Worm (Caenorhabditis elegans) whole organism, L4/young adult: ENCODE data around the gene try-5.
"Not testable (repeated sequence)": the region's sequence is repeated elsewhere in the genome, so short reads cannot be mapped to it uniquely, and the experiment has no call there.

Experiments used
- W03F9.2 ChIP-seq: fragments of 150-350 bp; optimal IDR thresholded peaks from 2 replicates; lab custom pipeline; 2014; ENCODE audit warnings: missing biosample characterization, missing genetic modification characterization
- dao-5 ChIP-seq: sonication (generic microtip); optimal IDR thresholded peaks from 2 replicates; lab custom pipeline; 2016; ENCODE audit warnings: missing genotype, missing genetic modification characterization, moderate library complexity, missing compliant biosample characterization
- him-1 ChIP-seq: sonication (generic microtip); optimal IDR thresholded peaks from 2 replicates; lab custom pipeline; 2016; ENCODE audit warnings: missing genotype, missing genetic modification reagents, missing genetic modification characterization, missing compliant biosample characterization

Gene try-5

DNA sequence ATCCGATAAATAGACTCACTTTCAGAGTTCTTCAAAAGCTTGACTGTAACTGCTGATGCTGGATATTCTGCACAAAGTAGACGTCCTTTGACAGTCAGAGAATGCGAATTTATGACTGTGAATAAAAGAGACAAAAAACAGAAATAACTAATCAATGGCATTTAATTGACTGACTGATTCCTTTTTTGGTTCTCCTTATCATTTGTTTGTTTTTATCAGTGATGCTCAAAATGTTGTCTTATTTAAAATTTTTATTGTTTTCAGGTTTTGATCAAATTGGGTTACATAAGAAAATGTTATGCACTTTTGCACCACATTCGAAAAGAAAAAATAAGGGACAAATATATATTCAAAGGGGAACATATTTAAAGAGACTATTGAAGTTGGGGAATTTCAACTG, 9.5 kb downstream of the try-5 start, which contains the start of gene ttr-49:
Gene ttr-49, minus strand, starts transcription at position 171 of the 400 bp plus-strand sequence.
- TF ChIP-seq dao-5 (tag; lab: Kevin White, UChicago) (no peak), him-1 (tag; lab: Kevin White, UChicago) (no peak), W03F9.2 (no peak)

DNA sequence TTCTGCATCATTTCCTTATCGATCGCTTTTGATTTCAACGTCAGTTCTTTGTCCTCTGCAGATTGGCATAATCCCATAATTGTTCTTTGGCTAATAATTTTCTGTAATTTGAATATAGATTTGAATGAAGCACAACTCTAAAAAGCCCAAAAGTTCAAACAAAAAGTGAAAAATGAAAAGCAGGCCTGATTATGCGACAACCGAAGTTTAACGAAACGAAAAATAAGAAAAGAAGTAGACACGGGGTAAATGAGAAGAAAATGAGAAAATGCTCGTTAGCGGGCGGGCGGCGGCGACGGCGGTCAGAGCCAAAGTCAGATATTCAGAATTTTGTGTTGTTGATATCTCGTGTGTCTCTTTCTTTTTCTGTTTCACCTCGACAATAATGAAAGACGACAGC, 12.8 kb downstream of the try-5 start, which contains the start of gene gpa-3:
Gene gpa-3, minus strand, starts transcription at position 101 of the 400 bp plus-strand sequence.
- no peak for TF ChIP-seq dao-5 (tag; lab: Kevin White, UChicago)

DNA sequence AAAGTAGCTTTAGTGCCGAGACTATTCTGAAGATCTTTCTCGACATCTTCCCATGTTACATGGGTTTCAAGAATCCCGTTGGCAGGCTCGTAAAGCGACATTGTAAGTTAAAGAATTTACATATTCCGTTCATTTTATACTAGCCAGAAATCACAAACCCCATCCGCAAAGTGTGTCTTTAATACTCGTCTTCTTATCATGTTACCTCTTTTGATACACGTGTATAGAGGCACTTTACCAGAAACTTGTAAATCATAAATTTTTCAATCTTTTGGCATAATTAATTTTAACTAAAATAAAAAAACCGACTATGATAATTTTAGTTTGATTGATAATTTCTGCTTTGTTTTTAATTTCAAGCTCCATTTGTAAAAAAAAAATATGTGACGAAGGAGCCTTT, 24.1 kb downstream of the try-5 start, which contains the start of gene E02C12.6:
Gene E02C12.6, minus strand, starts transcription at position 101 of the 400 bp plus-strand sequence.
- TF ChIP-seq W03F9.2 (no peak), dao-5 (tag; lab: Kevin White, UChicago) (no peak), him-1 (tag; lab: Kevin White, UChicago) (no peak)

- no peak for TF ChIP-seq him-1 (tag; lab: Kevin White, UChicago)
- TF ChIP-seq W03F9.2 = no peak
Observed at ce11 chrV:9373473-9373872, 26.6 kb downstream of the try-5 start, which contains the start of gene E02C12.8. Gene E02C12.8 (minus strand): TSS chrV:9373613.

DNA sequence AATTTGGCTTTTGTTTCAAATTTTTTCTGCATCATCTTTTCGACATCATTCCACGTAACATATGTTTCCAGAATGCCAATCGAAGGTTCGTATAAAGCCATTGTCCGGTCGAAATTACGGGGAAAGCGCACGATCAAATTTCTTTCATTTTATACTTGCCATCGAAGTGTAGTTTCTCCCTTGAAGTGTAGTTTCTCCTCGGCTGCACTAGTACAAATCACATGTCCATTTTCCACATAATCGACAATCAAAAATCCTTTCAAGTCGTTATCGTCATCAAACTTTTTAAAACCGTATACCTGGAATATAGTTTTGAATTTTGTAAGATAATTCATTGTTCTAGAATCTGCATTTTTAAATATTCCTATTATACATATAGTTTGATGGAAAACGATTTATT, 28.5 kb downstream of the try-5 start, which contains the start of gene E02C12.9:
Gene E02C12.9, minus strand, starts transcription at position 101 of the 400 bp plus-strand sequence.
- no peak for TF ChIP-seq dao-5 (tag; lab: Kevin White, UChicago)
- no peak for TF ChIP-seq him-1 (tag; lab: Kevin White, UChicago)
- no peak for TF ChIP-seq W03F9.2

DNA sequence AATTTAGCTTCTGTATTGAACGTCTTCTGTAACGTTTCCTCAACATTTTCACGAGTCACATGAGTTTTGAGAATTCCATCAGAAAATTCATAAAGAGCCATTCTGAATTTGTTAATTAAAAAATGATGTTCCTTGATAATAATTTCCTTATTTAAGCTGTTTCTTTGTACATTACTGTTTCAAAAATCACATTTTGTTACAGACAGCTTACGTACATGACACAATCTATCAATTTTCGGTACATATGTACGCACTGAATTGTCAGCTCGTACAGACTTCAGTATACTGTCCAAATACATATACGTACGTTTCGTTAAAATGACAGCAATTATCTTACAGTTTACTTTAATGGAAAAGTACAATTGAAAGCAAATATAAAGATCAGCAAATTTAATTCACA, 29.6 kb downstream of the try-5 start, which contains the start of gene E02C12.19:
Gene E02C12.19, minus strand, starts transcription at position 101 of the 400 bp plus-strand sequence.
- TF ChIP-seq W03F9.2 (no peak), dao-5 (tag; lab: Kevin White, UChicago) (no peak), him-1 (tag; lab: Kevin White, UChicago) (no peak)

- TF ChIP-seq W03F9.2 = no peak
- no peak for TF ChIP-seq him-1 (tag; lab: Kevin White, UChicago)
- TF ChIP-seq dao-5 (tag; lab: Kevin White, UChicago) = no peak
Observed at ce11 chrV:9378335-9378734, 31.5 kb downstream of the try-5 start, which contains the start of gene E02C12.10. Gene E02C12.10 (minus strand): TSS chrV:9378409.

DNA sequence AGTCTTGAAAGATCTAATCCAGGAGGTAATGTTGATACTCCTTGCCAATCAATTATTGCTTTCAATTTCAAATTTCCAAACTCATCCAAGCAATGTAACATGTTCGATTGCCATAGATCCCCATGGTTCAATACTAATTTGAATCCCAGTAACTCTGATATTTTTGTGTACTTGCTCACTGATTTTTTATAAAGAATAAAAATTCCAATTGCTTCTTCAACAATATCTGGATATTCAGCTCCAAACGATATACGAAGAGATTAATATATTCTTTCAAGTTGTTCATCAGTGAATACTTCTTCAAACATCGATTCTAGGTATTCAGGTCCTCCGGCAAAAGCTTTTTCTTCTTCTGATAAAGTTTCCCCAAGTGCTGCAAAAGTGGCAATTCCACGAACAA, 33.0 kb downstream of the try-5 start, which contains the start of gene E02C12.11:
Gene E02C12.11, minus strand, starts transcription at position 101 of the 400 bp plus-strand sequence.
- not testable (repeated sequence) for TF ChIP-seq W03F9.2; dao-5 (tag; lab: Kevin White, UChicago); him-1 (tag; lab: Kevin White, UChicago)

ce11 chrV:9381846-9382363, 35.1 kb downstream of the try-5 start, which contains the start of gene E02C12.12:
Gene E02C12.12 (minus strand): TSS chrV:9382313.
- TF ChIP-seq him-1 (tag; lab: Kevin White, UChicago) = no peak
- TF ChIP-seq dao-5 (tag; lab: Kevin White, UChicago) = no peak
- no peak for TF ChIP-seq W03F9.2

DNA sequence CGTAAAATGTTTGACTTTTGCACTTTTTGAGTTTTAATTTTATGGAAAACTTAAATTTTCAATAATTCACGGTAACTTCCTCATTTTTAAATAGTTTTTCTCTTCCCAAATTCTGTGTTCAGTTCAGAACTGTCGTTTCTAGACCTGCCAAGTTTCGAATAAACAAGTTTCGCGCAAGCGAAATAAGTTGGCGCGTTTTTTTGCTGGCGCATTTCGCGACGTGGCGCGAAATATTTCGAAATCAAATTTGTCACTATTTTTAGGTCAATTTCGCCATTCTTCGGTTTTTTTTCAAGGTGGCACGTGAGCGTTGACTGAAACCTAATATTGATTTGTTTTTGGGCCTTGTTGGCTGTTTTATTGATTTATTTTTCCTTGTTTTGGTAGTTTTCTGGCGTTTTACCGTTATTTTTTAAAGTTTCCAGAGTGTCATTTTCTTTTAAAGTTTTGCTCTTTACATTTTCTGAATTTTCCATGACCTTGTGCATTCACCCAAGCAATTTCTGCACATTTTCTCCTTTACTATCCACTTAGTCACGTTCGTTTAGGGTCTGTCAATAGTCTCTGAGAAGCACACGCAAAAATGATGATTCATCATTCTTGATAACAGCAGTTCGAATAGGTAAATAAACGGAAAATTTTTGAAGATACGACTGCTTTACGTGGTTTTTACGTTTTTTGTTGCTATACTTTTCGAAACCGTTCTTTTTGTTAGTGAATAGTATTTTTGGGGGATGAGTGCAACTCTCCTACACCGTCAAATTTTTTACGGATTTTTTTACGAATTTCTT, 35.9 kb downstream of the try-5 start:
- TF ChIP-seq him-1 (tag; lab: Kevin White, UChicago) (no peak), W03F9.2 (peak; percentile 54), dao-5 (tag; lab: Kevin White, UChicago) (no peak)

- no peak for TF ChIP-seq W03F9.2
- no peak for TF ChIP-seq dao-5 (tag; lab: Kevin White, UChicago)
- TF ChIP-seq him-1 (tag; lab: Kevin White, UChicago) = no peak
Observed at ce11 chrV:9384359-9384758, 37.5 kb downstream of the try-5 start.

DNA sequence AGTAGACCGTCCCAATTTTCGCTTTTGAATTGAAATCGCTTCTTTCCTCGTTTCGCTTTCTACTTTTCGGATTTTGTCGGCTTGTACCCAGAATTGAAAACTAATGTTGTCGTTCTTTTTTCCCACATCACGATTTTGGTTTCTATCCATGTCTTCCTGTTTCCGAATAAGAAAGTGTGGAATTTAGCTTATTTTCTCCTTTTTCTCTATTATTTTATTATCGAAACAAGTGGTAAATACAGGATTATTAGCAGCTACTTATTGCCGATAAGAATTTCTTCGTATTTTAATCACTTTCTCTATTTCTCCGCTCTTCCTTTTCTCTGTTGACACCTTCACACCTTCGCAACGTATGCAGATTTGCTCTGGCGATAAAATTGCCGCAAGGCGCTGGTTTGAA, 38.1 kb downstream of the try-5 start:
- TF ChIP-seq dao-5 (tag; lab: Kevin White, UChicago) (no peak), W03F9.2 (no peak), him-1 (tag; lab: Kevin White, UChicago) (no peak)

DNA sequence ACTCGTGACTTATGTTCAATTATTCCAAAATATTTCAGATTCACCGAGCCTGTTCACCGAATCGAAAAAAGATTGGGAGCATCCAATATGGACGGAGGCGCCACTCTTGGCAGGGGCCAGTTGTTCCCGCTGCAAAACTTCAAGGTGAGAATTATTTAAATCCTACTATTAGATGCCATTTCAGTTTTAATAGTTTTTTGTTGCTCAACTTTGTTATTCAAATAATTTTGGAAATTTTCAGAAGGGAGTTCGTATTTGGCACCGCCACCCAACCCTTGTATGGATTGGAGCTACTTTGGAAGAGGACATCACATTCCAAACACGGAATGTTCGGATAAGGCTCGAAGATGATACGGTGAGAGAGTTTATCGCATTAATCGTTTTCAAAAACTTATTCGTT, 39.3 kb downstream of the try-5 start, which contains the start of gene hum-2:
Gene hum-2, plus strand, starts transcription at position 33 of the 400 bp plus-strand sequence.
- TF ChIP-seq W03F9.2 = no peak
- no peak for TF ChIP-seq dao-5 (tag; lab: Kevin White, UChicago)
- no peak for TF ChIP-seq him-1 (tag; lab: Kevin White, UChicago)

ce11 chrV:9391959-9392358, 45.1 kb downstream of the try-5 start:
- TF ChIP-seq W03F9.2 (no peak), him-1 (tag; lab: Kevin White, UChicago) (no peak), dao-5 (tag; lab: Kevin White, UChicago) (no peak)
